Worm (Caenorhabditis elegans) whole organism, L4 larva: ENCODE data around the gene eif-3.L.
"Not testable (repeated sequence)": the region's sequence is repeated elsewhere in the genome, so short reads cannot be mapped to it uniquely, and the experiment has no call there.

Source experiments
- F26F4.8 ChIP-seq: fragments of 200-800 bp; sonication (Bioruptor generic); conservative IDR thresholded peaks from 2 replicates; pipeline ENCODE4 v1.3.6; 2022; ENCODE audit warnings: missing genetic modification characterization, missing compliant biosample characterization
- T20F7.1 ChIP-seq: fragments of 200-800 bp; sonication (Bioruptor generic); optimal IDR thresholded peaks from 2 replicates; lab custom pipeline; 2018; ENCODE audit warnings: mild to moderate bottlenecking, missing genetic modification characterization, missing compliant biosample characterization
- T26A8.4 ChIP-seq: fragments of 200-800 bp; sonication (Bioruptor generic); IDR thresholded peaks from 2 replicates; pipeline ENCODE4 v1.3.6; 2022; ENCODE audit warnings: missing genetic modification characterization, missing compliant biosample characterization
- Y105C5A.15 ChIP-seq: fragments of 200-800 bp; sonication (Bioruptor generic); IDR thresholded peaks from 2 replicates; pipeline ENCODE4 v1.3.6; 2022; ENCODE audit warnings: missing genetic modification characterization, missing compliant biosample characterization
- Y48G9A.11 ChIP-seq: fragments of 200-800 bp; sonication (Bioruptor generic); IDR thresholded peaks from 2 replicates; pipeline ENCODE4 v1.3.6; 2022; ENCODE audit warnings: missing genetic modification reagents, missing genetic modification characterization, missing compliant biosample characterization
- aha-1 ChIP-seq: fragments of 150-350 bp; peaks from one replicate; lab custom pipeline; 2014; ENCODE audit warnings: missing biosample characterization, missing genetic modification characterization
- ceh-20 ChIP-seq: fragments of 200-800 bp; sonication (Bioruptor generic); IDR thresholded peaks from 2 replicates; pipeline ENCODE4 v1.3.6; 2022; ENCODE audit warnings: missing genetic modification reagents, missing genetic modification characterization, missing compliant biosample characterization
- ceh-32 ChIP-seq: sonication (generic microtip); optimal IDR thresholded peaks from 2 replicates; lab custom pipeline; 2016; ENCODE audit warnings: mild to moderate bottlenecking, missing genetic modification characterization, missing compliant biosample characterization; ENCODE audit not compliant: poor library complexity
- ceh-62 ChIP-seq: sonication (generic microtip); optimal IDR thresholded peaks from 2 replicates; lab custom pipeline; 2017; ENCODE audit warnings: missing biosample characterization, missing genetic modification characterization
- daf-12 ChIP-seq: fragments of 150-350 bp; optimal IDR thresholded peaks from 2 replicates; lab custom pipeline; 2014; ENCODE audit warnings: missing biosample characterization, missing genetic modification reagents, missing genetic modification characterization
- daf-16 ChIP-seq, 3 experiments: sonication (generic microtip); optimal IDR thresholded peaks; 2 replicates each; lab custom pipeline; 2016 to 2017; ENCODE audit warnings: missing genetic modification characterization in 3 of 3, missing genetic modification reagents in 3 of 3, mild to moderate bottlenecking in 2 of 3, missing compliant biosample characterization in 2 of 3, missing biosample characterization in 1 of 3, moderate library complexity in 1 of 3
- daf-19 ChIP-seq: fragments of 200-800 bp; sonication (Bioruptor generic); conservative IDR thresholded peaks from 2 replicates; pipeline ENCODE4 v1.3.6; 2022; ENCODE audit warnings: missing genetic modification characterization, missing compliant biosample characterization
- daf-8 ChIP-seq: fragments of 200-800 bp; sonication (Bioruptor generic); IDR thresholded peaks from 2 replicates; pipeline ENCODE4 v1.3.6; 2022; ENCODE audit warnings: missing genetic modification characterization, missing compliant biosample characterization
- dpl-1 ChIP-seq: fragments of 150-350 bp; optimal IDR thresholded peaks from 2 replicates; lab custom pipeline; 2014; ENCODE audit warnings: missing biosample characterization, missing genetic modification reagents, missing genetic modification characterization
- duxl-1 ChIP-seq: sonication (generic microtip); optimal IDR thresholded peaks from 2 replicates; lab custom pipeline; 2016; ENCODE audit warnings: mild to moderate bottlenecking, missing genetic modification characterization, moderate library complexity, missing compliant biosample characterization; ENCODE audit not compliant: poor library complexity
- dve-1 ChIP-seq: sonication (generic microtip); optimal IDR thresholded peaks from 2 replicates; lab custom pipeline; 2017; ENCODE audit warnings: antibody characterized with exemption, mild to moderate bottlenecking, missing genetic modification characterization, missing compliant biosample characterization; ENCODE audit not compliant: insufficient read depth
- egl-27 ChIP-seq: sonication (generic microtip); optimal IDR thresholded peaks from 3 replicates; lab custom pipeline; 2017; ENCODE audit warnings: missing biosample characterization, missing genetic modification reagents, missing genetic modification characterization
- hlh-30 ChIP-seq: sonication (generic microtip); optimal IDR thresholded peaks from 2 replicates; lab custom pipeline; 2017; ENCODE audit warnings: antibody characterized with exemption, mild to moderate bottlenecking, missing genetic modification characterization, missing compliant biosample characterization; ENCODE audit not compliant: insufficient read depth
- hmg-1.1 ChIP-seq: fragments of 200-800 bp; sonication (Bioruptor generic); IDR thresholded peaks from 2 replicates; pipeline ENCODE4 v1.3.6; 2022; ENCODE audit warnings: missing genetic modification reagents, missing genetic modification characterization, missing compliant biosample characterization
- jun-1 ChIP-seq: fragments of 150-350 bp; optimal IDR thresholded peaks from 2 replicates; lab custom pipeline; 2014; ENCODE audit warnings: missing biosample characterization, missing genetic modification reagents, missing genetic modification characterization
- lin-15B ChIP-seq: fragments of 150-350 bp; sonication (generic microtip); optimal IDR thresholded peaks from 3 replicates; lab custom pipeline; 2014; ENCODE audit warnings: missing biosample characterization, missing genetic modification characterization
- lin-38 ChIP-seq: fragments of 200-800 bp; sonication (Bioruptor generic); IDR thresholded peaks from 2 replicates; pipeline ENCODE4 v1.3.6; 2022; ENCODE audit warnings: missing genetic modification reagents, missing genetic modification characterization, missing compliant biosample characterization
- mep-1 ChIP-seq: fragments of 150-350 bp; sonication (generic microtip); optimal IDR thresholded peaks from 3 replicates; lab custom pipeline; 2014; ENCODE audit warnings: missing biosample characterization, missing genetic modification characterization
- mes-2 ChIP-seq: sonication (generic microtip); optimal IDR thresholded peaks from 2 replicates; lab custom pipeline; 2016; ENCODE audit warnings: missing genotype, mild to moderate bottlenecking, missing genetic modification characterization, missing compliant biosample characterization; ENCODE audit not compliant: poor library complexity, severe bottlenecking
- mxl-3 ChIP-seq: fragments of 200-800 bp; sonication (Bioruptor generic); optimal IDR thresholded peaks from 2 replicates; lab custom pipeline; 2018; ENCODE audit warnings: mild to moderate bottlenecking, missing genetic modification characterization, missing compliant biosample characterization
- nhr-10 ChIP-seq: fragments of 150-350 bp; optimal IDR thresholded peaks from 2 replicates; lab custom pipeline; 2014; ENCODE audit warnings: missing biosample characterization, missing genetic modification characterization
- nhr-111 ChIP-seq: fragments of 200-800 bp; sonication (Bioruptor generic); optimal IDR thresholded peaks from 2 replicates; lab custom pipeline; 2018; ENCODE audit warnings: mild to moderate bottlenecking, missing genetic modification characterization, missing compliant biosample characterization
- nhr-25 ChIP-seq: sonication (generic microtip); optimal IDR thresholded peaks from 2 replicates; lab custom pipeline; 2017; ENCODE audit warnings: missing genetic modification characterization, mild to moderate bottlenecking, missing compliant biosample characterization, antibody characterized with exemption, moderate library complexity, borderline replicate concordance; ENCODE audit not compliant: insufficient read depth
- nhr-28 ChIP-seq: fragments of 150-350 bp; optimal IDR thresholded peaks from 2 replicates; lab custom pipeline; 2014; ENCODE audit warnings: missing biosample characterization, missing genetic modification characterization
- nhr-6 ChIP-seq: fragments of 150-350 bp; optimal IDR thresholded peaks from 2 replicates; lab custom pipeline; 2014; ENCODE audit warnings: missing biosample characterization, missing genetic modification characterization
- nhr-77 ChIP-seq: fragments of 150-350 bp; optimal IDR thresholded peaks from 2 replicates; lab custom pipeline; 2014; ENCODE audit warnings: missing biosample characterization, missing genetic modification characterization
- pha-4 ChIP-seq, 2 experiments: fragments of 150-350 bp in 1 of 2; fragments of 200-800 bp in 1 of 2; sonication (Bioruptor generic) in 1 of 2; IDR thresholded peaks in 1 of 2; optimal IDR thresholded peaks in 1 of 2; 2 replicates each; pipeline versions ENCODE4 v1.3.6 to Lab custom; 2014 to 2022; ENCODE audit warnings: missing genetic modification characterization in 2 of 2, missing genetic modification reagents in 2 of 2, missing biosample characterization in 1 of 2, missing compliant biosample characterization in 1 of 2
- snpc-1.2 ChIP-seq: fragments of 200-800 bp; sonication (Bioruptor generic); IDR thresholded peaks from 2 replicates; pipeline ENCODE4 v1.3.6; 2022; ENCODE audit warnings: missing genetic modification reagents, missing genetic modification characterization, missing compliant biosample characterization
- spr-1 ChIP-seq: sonication (generic microtip); optimal IDR thresholded peaks from 2 replicates; lab custom pipeline; 2016; ENCODE audit warnings: mild to moderate bottlenecking, missing genetic modification characterization, missing compliant biosample characterization
- spr-3 ChIP-seq: fragments of 200-800 bp; sonication (Bioruptor generic); optimal IDR thresholded peaks from 2 replicates; lab custom pipeline; 2018; ENCODE audit warnings: mild to moderate bottlenecking, missing genetic modification characterization, missing compliant biosample characterization
- unc-39 ChIP-seq: sonication (generic microtip); optimal IDR thresholded peaks from 2 replicates; lab custom pipeline; 2017; ENCODE audit warnings: missing biosample characterization, missing genetic modification characterization
- unc-62 ChIP-seq, 3 experiments: fragments of 150-350 bp in 1 of 3; sonication (generic microtip); optimal IDR thresholded peaks in 2 of 3; peaks in 1 of 3; 1 replicate in 1 of 3; 2 replicates in 2 of 3; lab custom pipeline; 2014 to 2017; ENCODE audit warnings: missing biosample characterization in 3 of 3, missing genetic modification characterization in 3 of 3, missing genetic modification reagents in 3 of 3, missing genotype in 1 of 3
- zfp-2 ChIP-seq: sonication (generic microtip); optimal IDR thresholded peaks from 2 replicates; lab custom pipeline; 2016; ENCODE audit warnings: mild to moderate bottlenecking, missing genetic modification characterization, missing compliant biosample characterization
- zip-11 ChIP-seq: fragments of 200-800 bp; sonication (Bioruptor generic); IDR thresholded peaks from 2 replicates; pipeline ENCODE4 v1.3.6; 2022; ENCODE audit warnings: missing genetic modification characterization, missing compliant biosample characterization
- ztf-11 ChIP-seq: fragments of 150-350 bp; optimal IDR thresholded peaks from 2 replicates; lab custom pipeline; 2014; ENCODE audit warnings: missing biosample characterization, missing genetic modification characterization
- ztf-7 ChIP-seq: fragments of 150-350 bp; optimal IDR thresholded peaks from 2 replicates; lab custom pipeline; 2014; ENCODE audit warnings: missing biosample characterization, missing genetic modification characterization

eif-3.L gene

ce11 chrII:5633453-5633852 is 11.2 kb upstream of the eif-3.L start:
- TF ChIP-seq nhr-111 (GFP tag; lab: Kevin White, UChicago), result no peak
- no peak for TF ChIP-seq lin-15B
- peak; percentile 95 for TF ChIP-seq spr-1
- no peak for TF ChIP-seq daf-12
- peak; percentile 87 for TF ChIP-seq aha-1 (tag; lab: Kevin White, UChicago)
- no peak for TF ChIP-seq zfp-2 (tag; lab: Kevin White, UChicago)
- peak; percentile 92 for TF ChIP-seq T20F7.1 (GFP tag; lab: Kevin White, UChicago)
- peak; percentile 84 for TF ChIP-seq Y48G9A.11 (GFP tag; lab: Robert Waterston, UW)
- peak; percentile 43; the same call in 1 of the 2 replicates for TF ChIP-seq hmg-1.1 (GFP tag; lab: Robert Waterston, UW)
- TF ChIP-seq nhr-77 (tag; lab: Kevin White, UChicago), result peak; percentile 21
- peak; percentile 96 for TF ChIP-seq spr-3
- no peak for TF ChIP-seq egl-27

DNA sequence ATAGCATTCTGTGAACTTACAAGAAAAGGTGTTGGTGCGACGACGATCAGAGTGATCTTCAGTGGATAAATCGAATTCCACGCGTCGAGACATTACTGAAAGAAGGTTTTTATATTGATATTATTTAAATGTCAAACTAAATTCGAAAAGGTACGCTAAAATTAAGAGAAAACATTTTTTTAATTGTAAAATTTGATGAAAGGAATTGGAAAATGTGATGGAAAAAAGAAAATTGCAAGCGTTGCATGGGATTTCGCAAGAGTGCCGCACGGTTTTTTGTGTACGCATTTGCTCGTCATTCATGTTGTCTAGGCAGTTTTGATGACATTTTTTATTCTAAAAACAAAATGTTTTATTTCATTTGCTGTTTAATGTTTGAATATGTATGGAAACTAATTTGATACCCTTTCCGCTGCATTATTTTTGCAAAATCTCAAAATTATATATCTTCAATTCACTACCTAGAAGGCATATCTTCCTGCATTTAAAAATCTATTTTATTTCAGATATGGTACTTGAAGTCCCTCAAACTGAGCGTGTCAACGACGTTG is 8.6 kb upstream of the eif-3.L start, which contains the start of the genes F59E12.6 and npl-4.1:
TSS of gene F59E12.6 (minus strand) at position 101 of the 551 bp plus-strand sequence.
TSS of gene npl-4.1 (plus strand) at position 501 of the 551 bp plus-strand sequence.
- not testable (repeated sequence) for TF ChIP-seq ztf-11, ceh-62, jun-1 (tag; lab: Kevin White, UChicago)

DNA sequence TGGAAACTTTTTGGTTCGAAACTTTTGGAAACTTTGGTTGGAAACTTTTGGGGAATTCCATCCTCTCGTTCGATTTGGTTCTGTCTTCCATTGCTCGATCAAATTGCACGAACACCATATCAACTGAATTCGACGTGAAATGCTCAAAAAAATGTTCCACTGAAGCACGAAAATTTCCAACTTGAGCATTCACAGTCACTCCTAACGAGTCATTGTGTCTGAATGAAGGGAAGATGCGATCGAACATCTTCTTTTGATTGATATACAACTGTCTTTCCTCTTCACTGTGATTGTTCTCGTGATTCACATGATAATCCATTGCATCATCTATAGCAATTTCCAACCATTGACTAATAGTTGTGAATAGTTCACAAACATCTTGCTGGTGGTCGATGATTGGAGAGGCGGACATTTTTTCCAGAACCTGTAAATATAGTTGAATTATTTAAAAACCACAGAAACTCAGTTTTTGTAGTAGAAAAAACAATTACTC is 6.1 kb upstream of the eif-3.L start, which contains the start of gene F59E12.15:
TSS of gene F59E12.15 (minus strand) at position 51 of the 493 bp plus-strand sequence.
- TF ChIP-seq ztf-7 (tag; lab: Kevin White, UChicago), result peak; percentile 71
- TF ChIP-seq snpc-1.2 (GFP tag; lab: Robert Waterston, UW), result no peak
- TF ChIP-seq Y105C5A.15 (GFP tag; lab: Robert Waterston, UW), result no peak
- no peak for TF ChIP-seq dpl-1 (GFP tag; lab: Kevin White, UChicago)
- peak in 1 of 2 experiments; percentile 78 for TF ChIP-seq unc-62 (GFP tag; optimal IDR thresholded peaks at IDR 0.05 in 1 of 2; lab: Kevin White, UChicago)
- TF ChIP-seq unc-62 (tag; optimal IDR thresholded peaks at IDR 0.05; lab: Kevin White, UChicago), result no peak

DNA sequence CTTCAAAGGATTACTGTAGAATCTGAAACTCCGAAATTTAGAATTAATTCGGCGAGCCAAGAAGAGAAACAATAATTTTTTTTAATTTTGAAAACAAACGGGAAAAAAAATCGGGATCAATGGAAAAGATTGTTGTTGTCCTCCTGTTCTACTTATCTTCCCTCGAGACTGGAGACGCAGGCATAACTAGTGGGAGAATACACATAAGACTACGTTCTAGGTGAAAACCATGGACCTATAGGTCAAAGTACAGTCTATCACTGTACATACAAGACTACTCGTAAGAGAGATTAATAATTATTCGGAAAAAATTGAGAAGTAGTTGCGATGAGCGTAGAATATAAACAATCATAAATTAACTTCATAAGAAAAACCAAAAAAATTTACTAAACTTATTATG is 3.0 kb downstream of the eif-3.L start, which contains the start of gene dhs-6:
TSS of gene dhs-6 (minus strand) at position 22 of the 400 bp plus-strand sequence.
- no peak for TF ChIP-seq daf-12
- no peak for TF ChIP-seq lin-15B
- TF ChIP-seq spr-1, result peak; percentile 17
- no peak for TF ChIP-seq daf-16 (GFP tag; optimal IDR thresholded peaks at IDR 0.05; lab: Kevin White, UChicago)
- peak; percentile 65 for TF ChIP-seq daf-16 (tag; optimal IDR thresholded peaks at IDR 0.05; lab: Kevin White, UChicago)
- peak; percentile 15 for TF ChIP-seq hlh-30
- peak; percentile 37 for TF ChIP-seq aha-1 (tag; lab: Kevin White, UChicago)
- TF ChIP-seq nhr-6 (tag; lab: Kevin White, UChicago), result peak; percentile 28
- TF ChIP-seq ztf-7 (tag; lab: Kevin White, UChicago), result no peak
- TF ChIP-seq dve-1 (tag; lab: Kevin White, UChicago), result peak; percentile 47
- TF ChIP-seq F26F4.8 (GFP tag; lab: Robert Waterston, UW), result no peak
- no peak for TF ChIP-seq ceh-32 (tag; lab: Kevin White, UChicago)
- no peak for TF ChIP-seq dpl-1 (GFP tag; lab: Kevin White, UChicago)
- no peak for TF ChIP-seq zip-11
- no peak for TF ChIP-seq nhr-77 (tag; lab: Kevin White, UChicago)
- TF ChIP-seq ceh-20 (GFP tag; lab: Robert Waterston, UW), result no peak
- TF ChIP-seq unc-39 (tag; lab: Kevin White, UChicago), result no peak
- no peak for TF ChIP-seq nhr-10
- TF ChIP-seq lin-38 (GFP tag; lab: Robert Waterston, UW), result no peak
- TF ChIP-seq nhr-28, result peak; percentile 41
- peak; percentile 54 for TF ChIP-seq T20F7.1 (GFP tag; lab: Kevin White, UChicago)
- TF ChIP-seq T26A8.4 (GFP tag; lab: Robert Waterston, UW), result no peak
- TF ChIP-seq duxl-1 (tag; lab: Kevin White, UChicago), result peak; percentile 50
- TF ChIP-seq daf-19 (GFP tag; lab: Robert Waterston, UW), result no peak
- TF ChIP-seq mep-1 (tag; lab: Kevin White, UChicago), result peak; percentile 49
- TF ChIP-seq mxl-3, result no peak
- TF ChIP-seq nhr-25 (tag; lab: Kevin White, UChicago), result no peak
- TF ChIP-seq nhr-111 (GFP tag; lab: Kevin White, UChicago), result no peak
- no peak for TF ChIP-seq daf-8 (GFP tag; lab: Robert Waterston, UW)
- TF ChIP-seq mes-2 (tag; lab: Kevin White, UChicago), result no peak
- TF ChIP-seq pha-4 (GFP tag; IDR thresholded peaks at IDR 0.05; lab: Robert Waterston, UW), result no peak
- no peak for TF ChIP-seq pha-4 (tag; optimal IDR thresholded peaks at IDR 0.05; lab: Kevin White, UChicago)
